Worm (Caenorhabditis elegans) whole organism, L1 larva: ENCODE measurements around the gene ptr-3.

Experiments
- C34B4.2 ChIP-seq: sonication (generic microtip); optimal IDR thresholded peaks from 2 replicates; lab custom pipeline; 2017; ENCODE audit warnings: mild to moderate bottlenecking, missing genetic modification characterization, missing compliant biosample characterization
- F16B12.6 ChIP-seq: fragments of 150-350 bp; optimal IDR thresholded peaks from 2 replicates; lab custom pipeline; 2014; ENCODE audit warnings: missing biosample characterization, missing genetic modification characterization
- blmp-1 ChIP-seq: fragments of 150-350 bp; optimal IDR thresholded peaks from 2 replicates; lab custom pipeline; 2014; ENCODE audit warnings: missing biosample characterization, missing genetic modification characterization
- ceh-63 ChIP-seq: fragments of 200-800 bp; sonication (Bioruptor generic); optimal IDR thresholded peaks from 2 replicates; lab custom pipeline; 2018; ENCODE audit warnings: mild to moderate bottlenecking, missing genetic modification characterization, missing compliant biosample characterization
- ceh-82 ChIP-seq, 3 experiments: fragments of 150-350 bp in 1 of 3; sonication (generic microtip) in 2 of 3; optimal IDR thresholded peaks; 2 replicates each; lab custom pipeline; 2014 to 2017; ENCODE audit warnings: missing biosample characterization in 3 of 3, missing genetic modification characterization in 3 of 3
- ceh-88 ChIP-seq: fragments of 200-800 bp; sonication (Bioruptor generic); IDR thresholded peaks from 2 replicates; pipeline ENCODE4 v1.3.6; 2022; ENCODE audit warnings: missing genetic modification characterization, missing compliant biosample characterization
- dsc-1 ChIP-seq: sonication (generic microtip); optimal IDR thresholded peaks from 2 replicates; lab custom pipeline; 2016; ENCODE audit warnings: mild to moderate bottlenecking, missing genetic modification characterization, missing compliant biosample characterization
- egl-13 ChIP-seq: sonication (generic microtip); optimal IDR thresholded peaks from 2 replicates; lab custom pipeline; 2016; ENCODE audit warnings: missing genotype, missing genetic modification reagents, missing genetic modification characterization, missing compliant biosample characterization
- elt-2 ChIP-seq: sonication (generic microtip); optimal IDR thresholded peaks from 2 replicates; lab custom pipeline; 2016; ENCODE audit warnings: missing genetic modification characterization, mild to moderate bottlenecking, inconsistent platforms, missing compliant biosample characterization, missing genetic modification reagents
- fkh-10 ChIP-seq: sonication (generic microtip); optimal IDR thresholded peaks from 2 replicates; lab custom pipeline; 2017; ENCODE audit warnings: missing biosample characterization, missing genetic modification reagents, missing genetic modification characterization
- isw-1 ChIP-seq: fragments of 200-800 bp; sonication (Bioruptor generic); IDR thresholded peaks from 2 replicates; pipeline ENCODE4 v1.3.6; 2022; ENCODE audit warnings: missing genetic modification characterization, missing compliant biosample characterization
- jun-1 ChIP-seq: fragments of 150-350 bp; optimal IDR thresholded peaks from 2 replicates; lab custom pipeline; 2014; ENCODE audit warnings: missing biosample characterization, missing genetic modification reagents, missing genetic modification characterization
- lin-14 ChIP-seq: fragments of 200-800 bp; sonication (Bioruptor generic); optimal IDR thresholded peaks from 2 replicates; lab custom pipeline; 2018; ENCODE audit warnings: mild to moderate bottlenecking, missing genetic modification characterization, moderate library complexity, missing compliant biosample characterization
- lin-35 ChIP-seq, 2 experiments: fragments of 150-350 bp; optimal IDR thresholded peaks; 2 replicates each; lab custom pipeline; 2014; ENCODE audit warnings: missing biosample characterization in 2 of 2, missing genetic modification characterization in 2 of 2, missing genetic modification reagents in 2 of 2
- mdl-1 ChIP-seq, 2 experiments: fragments of 150-350 bp; optimal IDR thresholded peaks; 2 replicates each; lab custom pipeline; 2014 to 2017; ENCODE audit warnings: missing biosample characterization in 2 of 2, missing genetic modification characterization in 2 of 2, inconsistent platforms in 1 of 2
- mep-1 ChIP-seq: fragments of 150-350 bp; optimal IDR thresholded peaks from 2 replicates; lab custom pipeline; 2014; ENCODE audit warnings: missing biosample characterization, missing genetic modification characterization
- nhr-12 ChIP-seq: sonication (generic microtip); optimal IDR thresholded peaks from 2 replicates; lab custom pipeline; 2017; ENCODE audit warnings: missing biosample characterization, missing genetic modification characterization
- nhr-19 ChIP-seq: fragments of 200-800 bp; sonication (Bioruptor generic); conservative IDR thresholded peaks from 2 replicates; pipeline ENCODE4 v1.3.6; 2022; ENCODE audit warnings: missing genetic modification characterization, missing compliant biosample characterization
- nhr-20 ChIP-seq: sonication (generic microtip); optimal IDR thresholded peaks from 2 replicates; lab custom pipeline; 2016; ENCODE audit warnings: mild to moderate bottlenecking, missing genetic modification characterization, missing compliant biosample characterization
- nhr-71 ChIP-seq: sonication (generic microtip); optimal IDR thresholded peaks from 2 replicates; lab custom pipeline; 2016; ENCODE audit warnings: mild to moderate bottlenecking, missing genetic modification characterization, moderate library complexity, missing compliant biosample characterization
- nhr-76 ChIP-seq: sonication (generic microtip); optimal IDR thresholded peaks from 2 replicates; lab custom pipeline; 2017; ENCODE audit warnings: missing biosample characterization, missing genetic modification characterization
- nhr-84 ChIP-seq: sonication (generic microtip); optimal IDR thresholded peaks from 2 replicates; lab custom pipeline; 2017; ENCODE audit warnings: missing biosample characterization, missing genetic modification characterization
- nhr-85 ChIP-seq: sonication (generic microtip); peaks from one replicate; lab custom pipeline; 2016; ENCODE audit warnings: missing genetic modification characterization, inconsistent platforms, missing compliant biosample characterization
- snpc-4 ChIP-seq: fragments of 150-350 bp; optimal IDR thresholded peaks from 2 replicates; lab custom pipeline; 2014; ENCODE audit warnings: missing biosample characterization, missing genetic modification characterization
- snu-23 ChIP-seq: sonication (generic microtip); optimal IDR thresholded peaks from 2 replicates; lab custom pipeline; 2016; ENCODE audit warnings: missing genetic modification characterization, missing compliant biosample characterization
- sox-4 ChIP-seq: sonication (generic microtip); optimal IDR thresholded peaks from 2 replicates; lab custom pipeline; 2016; ENCODE audit warnings: missing genetic modification characterization, missing compliant biosample characterization
- tlp-1 ChIP-seq: fragments of 150-350 bp; optimal IDR thresholded peaks from 2 replicates; lab custom pipeline; 2014; ENCODE audit warnings: missing biosample characterization, missing genetic modification characterization
- unc-62 ChIP-seq: fragments of 150-350 bp; optimal IDR thresholded peaks from 2 replicates; lab custom pipeline; 2014; ENCODE audit warnings: missing biosample characterization, missing genetic modification reagents, missing genetic modification characterization
- unc-98 ChIP-seq: fragments of 200-800 bp; sonication (Bioruptor generic); IDR thresholded peaks from 2 replicates; pipeline ENCODE4 v1.3.6; 2022; ENCODE audit warnings: missing genetic modification characterization, missing compliant biosample characterization
- xbp-1 ChIP-seq: sonication (generic microtip); optimal IDR thresholded peaks from 2 replicates; lab custom pipeline; 2016; ENCODE audit warnings: missing genetic modification characterization, missing compliant biosample characterization
- zag-1 ChIP-seq: fragments of 150-350 bp; optimal IDR thresholded peaks from 2 replicates; lab custom pipeline; 2014; ENCODE audit warnings: missing biosample characterization, missing genetic modification characterization
- zip-4 ChIP-seq: fragments of 200-800 bp; sonication (Bioruptor generic); optimal IDR thresholded peaks from 2 replicates; lab custom pipeline; 2018; ENCODE audit warnings: mild to moderate bottlenecking, missing genetic modification characterization, moderate library complexity, missing compliant biosample characterization

The ptr-3 gene

ce11 chrII:378351-378750 is 11.0 kb upstream of the ptr-3 start, which contains the start of gene C03H5.9:
Gene C03H5.9, plus strand, starts transcription at chrII:378651.
- no peak for TF ChIP-seq fkh-10 (GFP tag; lab: Kevin White, UChicago)
- no peak for TF ChIP-seq isw-1 (GFP tag; lab: Robert Waterston, UW)
- no peak for TF ChIP-seq egl-13 (tag; lab: Kevin White, UChicago)
- peak; percentile 39 for TF ChIP-seq nhr-85 (tag; lab: Kevin White, UChicago)

- no peak for TF ChIP-seq lin-35 (GFP tag; optimal IDR thresholded peaks at IDR 0.05; lab: Kevin White, UChicago)
- TF ChIP-seq elt-2: no peak
- TF ChIP-seq nhr-84 (tag; lab: Kevin White, UChicago): no peak
- no peak for TF ChIP-seq sox-4
- TF ChIP-seq F16B12.6 (tag; lab: Kevin White, UChicago): no peak
- no peak for TF ChIP-seq unc-62
- TF ChIP-seq C34B4.2 (tag; lab: Kevin White, UChicago): no peak
- TF ChIP-seq mdl-1 (tag; optimal IDR thresholded peaks at IDR 0.05; lab: Kevin White, UChicago): no peak
- no peak for TF ChIP-seq nhr-20
- no peak for TF ChIP-seq nhr-76 (tag; lab: Kevin White, UChicago)
- no peak for TF ChIP-seq ceh-82 (tag; optimal IDR thresholded peaks at IDR 0.05; lab: Kevin White, UChicago)
- no peak for TF ChIP-seq egl-13 (tag; lab: Kevin White, UChicago)
- no peak for TF ChIP-seq jun-1 (tag; lab: Kevin White, UChicago)
- TF ChIP-seq tlp-1 (tag; lab: Kevin White, UChicago): no peak
- no peak for TF ChIP-seq ceh-88 (GFP tag; lab: Robert Waterston, UW)
Observed at ce11 chrII:374950-375349, 7.6 kb upstream of the ptr-3 start, which contains the start of gene C03H5.4. Gene C03H5.4, plus strand, starts transcription at chrII:375250.

ce11 chrII:372235-372634 is 4.9 kb upstream of the ptr-3 start:
- TF ChIP-seq xbp-1 (tag; lab: Kevin White, UChicago) (peak; percentile 67), nhr-84 (tag; lab: Kevin White, UChicago) (no peak)

- TF ChIP-seq blmp-1 (peak; percentile 78), nhr-71 (no peak), nhr-85 (tag; lab: Kevin White, UChicago) (peak; percentile 69)
Observed at ce11 chrII:371549-371948, 4.2 kb upstream of the ptr-3 start.

- no peak for TF ChIP-seq snu-23 (GFP tag; lab: Kevin White, UChicago)
- TF ChIP-seq ceh-63 (GFP tag; lab: Kevin White, UChicago): no peak
- no peak for TF ChIP-seq egl-13 (tag; lab: Kevin White, UChicago)
- TF ChIP-seq nhr-19 (GFP tag; lab: Robert Waterston, UW): no peak
- TF ChIP-seq unc-98 (GFP tag; lab: Robert Waterston, UW): no peak
- no peak for TF ChIP-seq dsc-1 (tag; lab: Kevin White, UChicago)
- no peak for TF ChIP-seq snpc-4 (tag; lab: Kevin White, UChicago)
- no peak for TF ChIP-seq zag-1 (tag; lab: Kevin White, UChicago)
- no peak for TF ChIP-seq sox-4
- TF ChIP-seq lin-14: no peak
- no peak for TF ChIP-seq nhr-85 (tag; lab: Kevin White, UChicago)
- no peak for TF ChIP-seq zip-4
Observed at ce11 chrII:370394-370793, 3.0 kb upstream of the ptr-3 start.

ce11 chrII:356969-357368 is 10.4 kb downstream of the ptr-3 start, which contains the start of gene dmsr-4:
Gene dmsr-4, minus strand, starts transcription at chrII:357069.
- TF ChIP-seq zip-4: no peak
- TF ChIP-seq nhr-84 (tag; lab: Kevin White, UChicago): no peak
- no peak for TF ChIP-seq mep-1
- TF ChIP-seq ceh-82 (tag; optimal IDR thresholded peaks at IDR 0.05; lab: Kevin White, UChicago): no peak
- TF ChIP-seq nhr-12 (tag; lab: Kevin White, UChicago): no peak
